Worm (Caenorhabditis elegans): ENCODE results near the gene baf-1.

DNA sequence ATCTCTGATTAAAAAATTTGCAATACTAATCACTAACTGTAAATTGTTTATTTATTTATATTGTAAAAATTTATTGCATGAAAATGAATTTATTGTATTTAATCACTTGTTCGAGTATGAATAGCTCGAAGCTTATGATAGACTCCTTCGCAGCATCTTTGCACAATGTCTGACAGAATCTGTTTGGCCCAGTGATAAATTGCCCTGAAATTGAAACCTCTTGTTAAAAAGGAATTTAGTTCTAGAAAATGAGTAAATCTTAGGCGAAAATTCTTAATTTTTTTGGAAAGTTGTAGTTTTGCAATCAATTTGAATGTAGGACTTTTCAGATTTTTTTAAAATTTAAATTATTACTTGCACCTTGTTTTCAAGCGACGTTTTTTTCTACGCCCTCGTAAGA is 32.3 kb upstream of the baf-1 start:
- TF ChIP-seq lin-13 (GFP tag; optimal IDR thresholded peaks at IDR 0.05) (no peak), egl-27 (tag; optimal IDR thresholded peaks at IDR 0.05) (no peak), unc-62 (GFP tag; optimal IDR thresholded peaks at IDR 0.05) (no peak), nhr-12 (tag; optimal IDR thresholded peaks at IDR 0.05) (no peak), ama-1 (optimal IDR thresholded peaks at IDR 0.05) (no peak), elt-3 (tag; optimal IDR thresholded peaks at IDR 0.05) (no peak), skn-1 (tag; optimal IDR thresholded peaks at IDR 0.05) (no peak), ceh-16 (tag; optimal IDR thresholded peaks at IDR 0.05) (no peak), alr-1 (tag; optimal IDR thresholded peaks at IDR 0.05) (no peak), zag-1 (tag; optimal IDR thresholded peaks at IDR 0.05) (no peak), ZK546.5 (tag; optimal IDR thresholded peaks at IDR 0.05) (no peak)
